Fruit fly (Drosophila melanogaster): ENCODE data around the gene CG12499.

Gene CG12499

DNA sequence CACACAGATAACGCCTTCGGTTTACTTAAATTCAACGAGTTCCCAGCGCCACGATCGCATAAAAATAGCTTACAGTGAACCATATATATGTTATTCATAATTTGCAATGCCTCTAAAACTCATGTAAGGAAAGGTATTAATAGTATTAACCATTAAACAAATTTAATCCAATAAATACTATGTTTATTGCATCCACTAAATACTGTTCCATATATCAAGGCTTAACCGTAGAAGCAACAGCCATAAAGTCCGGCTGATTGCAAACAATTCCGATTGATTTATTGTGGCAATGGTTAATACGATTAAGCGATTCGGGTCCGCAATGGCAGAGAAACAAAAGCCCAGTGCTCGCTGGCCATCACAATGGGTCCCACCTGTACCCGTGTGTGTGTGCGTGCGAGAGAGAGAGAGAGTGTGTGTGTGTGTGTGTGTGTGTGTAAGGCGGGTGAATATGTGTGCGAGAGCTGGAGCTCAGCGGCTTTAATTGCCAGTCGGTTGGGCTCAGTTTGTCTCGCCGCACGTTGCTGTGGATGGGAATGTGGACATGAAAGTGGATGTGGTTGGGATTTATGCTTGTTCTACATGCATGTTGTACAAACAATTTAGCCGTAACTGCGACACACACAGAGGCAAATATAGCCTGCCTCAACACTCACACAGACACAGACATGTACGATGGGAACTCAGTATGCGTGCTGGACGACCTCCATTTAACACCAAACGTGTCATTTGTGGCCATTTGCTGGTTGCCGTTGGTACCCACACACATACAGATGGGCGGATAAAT is 48.3 kb upstream of the CG12499 start (continued):
- TF ChIP-seq CG3838 (GFP tag; optimal IDR thresholded peaks at IDR 0.05) (no peak), insv (GFP tag; optimal IDR thresholded peaks at IDR 0.05) (no peak), CG8944 (GFP tag; optimal IDR thresholded peaks at IDR 0.05) (peak; percentile 42), CG8478 (optimal IDR thresholded peaks at IDR 0.05) (peak; percentile 45), Asciz (GFP tag; optimal IDR thresholded peaks at IDR 0.05) (peak; percentile 53), grau (tag; optimal IDR thresholded peaks at IDR 0.05) (peak; percentile 72), E2f1 (GFP tag; IDR thresholded peaks at IDR 0.05) (0 out of 2 replicates have a peak, but pooled peaks have one; percentile 30), hth (optimal IDR thresholded peaks at IDR 0.05) (no peak), ara (GFP tag; IDR thresholded peaks at IDR 0.05) (no peak), lab (GFP tag; optimal IDR thresholded peaks at IDR 0.05) (peak; percentile 60), prd (optimal IDR thresholded peaks at IDR 0.05) (no peak), prd (GFP tag; IDR thresholded peaks at IDR 0.05) (0 out of 3 replicates have a peak, but pooled peaks have one; percentile 33), da (GFP tag; optimal IDR thresholded peaks at IDR 0.05) (no peak), emc (GFP tag; optimal IDR thresholded peaks at IDR 0.05) (no peak), unpg (GFP tag; optimal IDR thresholded peaks at IDR 0.05) (peak; percentile 26), Six4 (GFP tag; optimal IDR thresholded peaks at IDR 0.05) (peak; percentile 9), CG12769 (tag; optimal IDR thresholded peaks at IDR 0.05) (peak; percentile 28), CG17361 (GFP tag; IDR thresholded peaks at IDR 0.05) (no peak), twi (tag; optimal IDR thresholded peaks at IDR 0.05) (no peak), Deaf1 (tag; optimal IDR thresholded peaks at IDR 0.05) (peak; percentile 66), sens (GFP tag) (peak; percentile 90), bbx (GFP tag; IDR thresholded peaks at IDR 0.05; ENCODE audit: partially characterized antibody) (no peak), az2 (GFP tag; optimal IDR thresholded peaks at IDR 0.05) (no peak), kni (GFP tag; optimal IDR thresholded peaks at IDR 0.05) (peak; percentile 37), nau (GFP tag; optimal IDR thresholded peaks at IDR 0.05) (peak; percentile 50), CG10979 (tag; optimal IDR thresholded peaks at IDR 0.05) (peak; percentile 62), Hsf (GFP tag; optimal IDR thresholded peaks at IDR 0.05) (peak; percentile 23), D19A (tag; optimal IDR thresholded peaks at IDR 0.05) (peak; percentile 47), Ptx1 (GFP tag; IDR thresholded peaks at IDR 0.05) (0 out of 2 replicates have a peak, but pooled peaks have one; percentile 29), Ada2b (GFP tag; IDR thresholded peaks at IDR 0.05) (0 out of 2 replicates have a peak, but pooled peaks have one; percentile 43), bigmax (GFP tag; optimal IDR thresholded peaks at IDR 0.05) (no peak), CG10959 (GFP tag; IDR thresholded peaks at IDR 0.05) (no peak), sob (GFP tag; IDR thresholded peaks at IDR 0.05) (peak; percentile 34; the same call in 1 of the 2 replicates), CG10543 (GFP tag; optimal IDR thresholded peaks at IDR 0.05) (peak; percentile 69), D (optimal IDR thresholded peaks at IDR 0.05) (no peak), D (GFP tag; optimal IDR thresholded peaks at IDR 0.05) (peak; percentile 44), Ssrp (tag; optimal IDR thresholded peaks at IDR 0.05) (no peak), nmo (GFP tag; optimal IDR thresholded peaks at IDR 0.05) (peak; percentile 50), stc (GFP tag; IDR thresholded peaks at IDR 0.05) (no peak), Dp (GFP tag; optimal IDR thresholded peaks at IDR 0.05) (no peak), tin (GFP tag; optimal IDR thresholded peaks at IDR 0.05) (peak; percentile 36), CG10462 (GFP tag; optimal IDR thresholded peaks at IDR 0.05) (no peak), Rfx (GFP tag; IDR thresholded peaks at IDR 0.05) (peak; percentile 51; the same call in 1 of the 2 replicates), CG18476 (GFP tag; optimal IDR thresholded peaks at IDR 0.05) (no peak), inv (GFP tag; IDR thresholded peaks at IDR 0.05; ENCODE audit: partially characterized antibody) (no peak), cg (GFP tag; optimal IDR thresholded peaks at IDR 0.05) (peak; percentile 35), CG15073 (GFP tag; optimal IDR thresholded peaks at IDR 0.05) (no peak), CG32532 (GFP tag; IDR thresholded peaks at IDR 0.05) (peak; percentile 11; the same call in 1 of the 2 replicates), CG1233 (GFP tag; optimal IDR thresholded peaks at IDR 0.05) (peak; percentile 59), CG15011 (GFP tag; optimal IDR thresholded peaks at IDR 0.05) (no peak)
